Worm (Caenorhabditis elegans) whole organism, midembryonic: ENCODE results near the gene F56B6.6.

ENCODE experiments used
- T22C8.4 ChIP-seq: fragments of 200-800 bp; sonication (Bioruptor generic); IDR thresholded peaks from 2 replicates; pipeline ENCODE4 v1.3.6; 2022; ENCODE audit warnings: missing genetic modification characterization, missing compliant biosample characterization
- flt-1 ChIP-seq: fragments of 200-800 bp; sonication (Bioruptor generic); IDR thresholded peaks from 2 replicates; pipeline ENCODE4 v1.3.6; 2022; ENCODE audit warnings: missing genetic modification characterization, missing compliant biosample characterization
- ztf-23 ChIP-seq: fragments of 200-800 bp; sonication (Bioruptor generic); IDR thresholded peaks from 2 replicates; pipeline ENCODE4 v1.3.6; 2022; ENCODE audit warnings: missing genetic modification reagents, missing genetic modification characterization, missing compliant biosample characterization
- ztf-29 ChIP-seq: fragments of 200-800 bp; sonication (Bioruptor generic); IDR thresholded peaks from 2 replicates; pipeline ENCODE4 v1.3.6; 2022; ENCODE audit warnings: missing genetic modification reagents, missing genetic modification characterization, missing compliant biosample characterization

- TF ChIP-seq flt-1 (no peak), ztf-29 (GFP tag; lab: Robert Waterston, UW) (no peak), ztf-23 (GFP tag; lab: Robert Waterston, UW) (no peak), T22C8.4 (GFP tag; lab: Robert Waterston, UW) (no peak)
Measured at ce11 chrX:3555930-3556329, 23.1 kb upstream of the F56B6.6 start.
